Fruit fly (Drosophila melanogaster) whole organism, prepupa: Measurements from ENCODE around the gene CG13369.

Experiments
- CG34406 ChIP-seq: fragments of 200-800 bp; sonication (Bioruptor generic); optimal IDR thresholded peaks from 3 replicates; lab custom pipeline; 2016; ENCODE audit warnings: missing biosample characterization, missing genetic modification characterization
- CG6792 ChIP-seq: fragments of 200-800 bp; sonication (Bioruptor generic); optimal IDR thresholded peaks from 3 replicates; lab custom pipeline; 2016; ENCODE audit warnings: missing biosample characterization, missing genetic modification characterization
- CG7368 ChIP-seq: fragments of 200-800 bp; sonication (Bioruptor generic); optimal IDR thresholded peaks from 3 replicates; lab custom pipeline; 2016; ENCODE audit warnings: missing biosample characterization, missing genetic modification characterization
- CG8319 ChIP-seq: fragments of 200-800 bp; sonication (Bioruptor generic); optimal IDR thresholded peaks from 3 replicates; lab custom pipeline; 2016; ENCODE audit warnings: missing biosample characterization, missing genetic modification characterization
- CG9139 ChIP-seq: fragments of 200-800 bp; sonication (Bioruptor generic); optimal IDR thresholded peaks from 3 replicates; lab custom pipeline; 2017; ENCODE audit warnings: missing biosample characterization, mild to moderate bottlenecking, missing genetic modification characterization
- Hr39 ChIP-seq: fragments of 200-800 bp; sonication (Bioruptor generic); optimal IDR thresholded peaks from 2 replicates; lab custom pipeline; 2016; ENCODE audit warnings: missing biosample characterization, missing genetic modification characterization
- Hr4 ChIP-seq: fragments of 200-800 bp; sonication (Bioruptor generic); optimal IDR thresholded peaks from 3 replicates; lab custom pipeline; 2016; ENCODE audit warnings: missing biosample characterization, missing genetic modification characterization
- Met ChIP-seq: fragments of 200-800 bp; sonication (Bioruptor generic); optimal IDR thresholded peaks from 3 replicates; lab custom pipeline; 2016; ENCODE audit warnings: missing biosample characterization, missing genetic modification characterization
- Sox102F ChIP-seq: fragments of 200-800 bp; sonication (Bioruptor generic); optimal IDR thresholded peaks from 2 replicates; lab custom pipeline; 2016; ENCODE audit warnings: missing biosample characterization, mild to moderate bottlenecking, missing genetic modification characterization
- dac ChIP-seq: fragments of 200-800 bp; sonication (Bioruptor generic); optimal IDR thresholded peaks from 2 replicates; lab custom pipeline; 2017; ENCODE audit warnings: missing biosample characterization, mild to moderate bottlenecking, missing genetic modification characterization
- eg ChIP-seq: fragments of 200-800 bp; sonication (Bioruptor generic); IDR thresholded peaks from 3 replicates; pipeline ENCODE4 v1.3.6; 2022; ENCODE audit warnings: missing biosample characterization, missing genetic modification characterization
- esn ChIP-seq: fragments of 200-800 bp; sonication (Bioruptor generic); optimal IDR thresholded peaks from 2 replicates; lab custom pipeline; 2016; ENCODE audit warnings: missing biosample characterization, mild to moderate bottlenecking, missing genetic modification characterization, moderate library complexity
- lz ChIP-seq: fragments of 200-800 bp; sonication (Bioruptor generic); optimal IDR thresholded peaks from 3 replicates; lab custom pipeline; 2016; ENCODE audit warnings: missing biosample characterization, missing genetic modification characterization

dm6 chrX:599727-600126 lies 23.5 kb upstream of the CG13369 start:
- TF ChIP-seq eg (GFP tag; lab: Robert Waterston, UW) = no peak
- TF ChIP-seq Sox102F (GFP tag; lab: Kevin White, UChicago) = no peak
- no peak for TF ChIP-seq CG34406 (GFP tag; lab: Kevin White, UChicago)
- TF ChIP-seq CG9139 (GFP tag; lab: Kevin White, UChicago) = no peak
- TF ChIP-seq Hr39 = no peak
- TF ChIP-seq Hr4 (GFP tag; lab: Kevin White, UChicago) = no peak
- TF ChIP-seq esn (GFP tag; lab: Kevin White, UChicago) = no peak
- no peak for TF ChIP-seq CG8319
- no peak for TF ChIP-seq CG7368 (GFP tag; lab: Kevin White, UChicago)
- TF ChIP-seq Met (GFP tag; lab: Kevin White, UChicago) = no peak
- TF ChIP-seq dac (GFP tag; lab: Kevin White, UChicago) = no peak
- no peak for TF ChIP-seq lz
- TF ChIP-seq CG6792 (GFP tag; lab: Kevin White, UChicago) = no peak
